Worm (Caenorhabditis elegans): ENCODE data around the gene R160.14.

R160.14 gene

DNA sequence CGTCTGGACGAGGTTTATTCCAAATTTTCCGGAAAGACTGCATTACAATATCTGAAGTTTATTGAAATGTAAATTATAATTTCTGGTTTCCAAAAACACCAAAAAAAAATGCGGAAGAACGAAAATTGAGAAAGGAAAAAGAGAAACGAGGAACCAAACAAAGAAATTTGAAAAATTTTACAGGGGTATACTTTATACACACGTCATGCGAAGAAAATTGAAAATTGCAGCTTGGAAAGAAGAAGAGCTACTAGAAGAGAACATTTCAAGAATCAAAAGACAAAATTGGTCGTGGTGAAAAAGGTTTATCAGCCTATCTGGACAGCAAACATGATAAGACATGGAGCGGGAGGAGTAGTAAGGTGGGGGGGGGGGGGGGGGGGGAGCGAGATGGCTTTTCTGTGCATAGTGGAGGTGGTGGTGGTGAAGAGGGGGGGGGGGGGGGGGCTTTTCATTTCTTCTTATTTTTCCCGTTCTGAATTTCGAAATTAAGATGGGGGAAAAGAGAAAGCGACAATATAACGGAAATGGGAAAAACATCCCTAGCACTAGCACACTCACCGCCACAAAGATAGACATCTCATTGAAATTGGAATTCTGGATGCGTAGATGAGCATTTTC lies 11.5 kb upstream of the R160.14 start, which contains the start of gene lst-2:
Gene lst-2, minus strand, starts transcription at position 51 of the 621 bp plus-strand sequence.
- TF ChIP-seq fos-1 (tag; optimal IDR thresholded peaks at IDR 0.05): no peak
- TF ChIP-seq nhr-71 (tag; optimal IDR thresholded peaks at IDR 0.05): no peak
- TF ChIP-seq ceh-8 (GFP tag; optimal IDR thresholded peaks at IDR 0.05): peak; percentile 40
- TF ChIP-seq nhr-85 (tag): peak; percentile 32
- no peak for TF ChIP-seq mef-2 (tag; optimal IDR thresholded peaks at IDR 0.05)

DNA sequence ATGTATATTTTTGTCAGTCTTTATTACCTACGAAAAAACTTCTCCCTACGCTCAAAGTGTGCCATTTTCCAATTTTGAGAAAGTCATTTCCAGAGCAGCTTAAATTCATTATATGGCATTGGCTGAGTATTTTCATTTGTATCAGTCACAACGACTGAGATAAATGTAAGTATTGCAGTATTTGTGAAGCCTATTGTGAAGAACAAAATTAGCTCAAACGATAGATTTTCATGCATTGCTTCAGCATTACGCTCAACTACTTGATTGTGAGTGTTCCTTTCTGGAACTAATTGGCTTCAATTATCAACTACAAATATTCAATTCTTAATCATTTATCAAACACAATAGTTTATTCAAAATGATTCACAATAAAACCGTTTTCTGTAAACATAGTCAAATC lies 5.8 kb upstream of the R160.14 start, which contains the start of gene R160.12:
Gene R160.12, minus strand, starts transcription at position 101 of the 400 bp plus-strand sequence.
- no peak for TF ChIP-seq nhr-12 (tag; optimal IDR thresholded peaks at IDR 0.05)
- TF ChIP-seq snpc-4 (tag; optimal IDR thresholded peaks at IDR 0.05): no peak
- no peak for TF ChIP-seq tbx-2 (tag; optimal IDR thresholded peaks at IDR 0.05)

DNA sequence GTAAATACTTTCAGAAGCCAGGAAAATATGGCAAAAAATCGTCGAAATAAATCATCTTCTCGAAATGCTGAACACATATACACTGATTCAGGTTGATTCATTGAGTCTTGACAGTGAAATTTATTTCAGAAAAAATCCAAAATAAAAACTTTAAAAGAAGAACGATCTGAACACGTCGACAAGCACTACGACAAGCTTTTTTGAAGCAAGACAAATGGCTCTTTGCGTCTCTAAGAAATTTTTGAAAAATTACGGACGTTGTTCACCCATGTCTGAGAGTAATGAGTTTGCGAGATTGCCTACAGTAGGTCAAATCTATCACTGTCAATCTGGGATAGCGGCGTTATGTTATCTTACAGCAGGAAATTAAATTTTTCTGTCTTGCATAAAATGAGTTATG lies 4.9 kb upstream of the R160.14 start, which contains the start of gene R160.2:
Gene R160.2, minus strand, starts transcription at position 101 of the 400 bp plus-strand sequence.
- TF ChIP-seq ceh-8 (GFP tag; optimal IDR thresholded peaks at IDR 0.05) (no peak), aha-1 (tag; optimal IDR thresholded peaks at IDR 0.05) (no peak), ceh-90 (tag; optimal IDR thresholded peaks at IDR 0.05) (no peak), ces-1 (GFP tag; optimal IDR thresholded peaks at IDR 0.05) (no peak), snpc-4 (tag; optimal IDR thresholded peaks at IDR 0.05) (no peak), lin-14 (GFP tag; optimal IDR thresholded peaks at IDR 0.05) (no peak), nhr-19 (GFP tag; conservative IDR thresholded peaks at IDR 0.05) (no peak), mab-9 (GFP tag; IDR thresholded peaks at IDR 0.05) (no peak), egl-13 (tag; optimal IDR thresholded peaks at IDR 0.05) (no peak), zip-4 (GFP tag; optimal IDR thresholded peaks at IDR 0.05) (no peak), ets-5 (GFP tag; IDR thresholded peaks at IDR 0.05) (no peak), lir-3 (tag; optimal IDR thresholded peaks at IDR 0.05; ENCODE audit: poor library complexity) (no peak), alr-1 (tag; optimal IDR thresholded peaks at IDR 0.05; ENCODE audit: borderline replicate concordance) (no peak), elt-2 (tag; optimal IDR thresholded peaks at IDR 0.05) (no peak), jun-1 (tag; optimal IDR thresholded peaks at IDR 0.05) (no peak)

DNA sequence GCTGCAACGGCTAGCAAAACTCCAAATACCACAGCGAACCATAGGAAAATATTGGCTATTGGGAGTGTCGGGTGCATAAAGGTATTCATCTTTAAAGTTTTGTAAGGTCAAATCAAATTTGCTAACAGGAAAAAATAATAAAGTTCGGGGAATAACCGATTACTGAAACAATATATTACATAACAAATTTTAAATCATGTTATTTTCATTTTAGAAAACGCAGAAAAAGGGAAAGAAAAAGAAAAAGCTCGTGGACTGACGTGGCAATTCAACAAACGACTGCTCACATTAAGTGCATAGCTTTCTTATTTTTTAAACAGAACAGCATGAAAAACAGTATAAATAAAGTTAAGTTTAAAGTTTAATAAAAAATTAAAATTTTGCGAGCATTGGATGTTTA lies 1.2 kb upstream of the R160.14 start, which contains the start of gene R160.6:
Gene R160.6, minus strand, starts transcription at position 101 of the 400 bp plus-strand sequence.
- no peak for TF ChIP-seq nhr-85 (tag)
- TF ChIP-seq snu-23 (GFP tag; optimal IDR thresholded peaks at IDR 0.05): no peak
- TF ChIP-seq ztf-4 (tag; optimal IDR thresholded peaks at IDR 0.05): no peak
- TF ChIP-seq ceh-8 (GFP tag; optimal IDR thresholded peaks at IDR 0.05): no peak
- no peak for TF ChIP-seq ets-5 (GFP tag; IDR thresholded peaks at IDR 0.05)
- no peak for TF ChIP-seq efl-1 (optimal IDR thresholded peaks at IDR 0.05)
- no peak for TF ChIP-seq efl-1 (GFP tag; optimal IDR thresholded peaks at IDR 0.05 in 1 of 2)
- TF ChIP-seq skn-1 (tag; optimal IDR thresholded peaks at IDR 0.05): no peak
- TF ChIP-seq aha-1 (tag; optimal IDR thresholded peaks at IDR 0.05): no peak
- TF ChIP-seq vab-15 (tag; optimal IDR thresholded peaks at IDR 0.05): no peak
- no peak for TF ChIP-seq fkh-8 (tag; optimal IDR thresholded peaks at IDR 0.05)
- TF ChIP-seq mep-1 (tag; optimal IDR thresholded peaks at IDR 0.05): no peak
- no peak for TF ChIP-seq irx-1 (tag; optimal IDR thresholded peaks at IDR 0.05)

DNA sequence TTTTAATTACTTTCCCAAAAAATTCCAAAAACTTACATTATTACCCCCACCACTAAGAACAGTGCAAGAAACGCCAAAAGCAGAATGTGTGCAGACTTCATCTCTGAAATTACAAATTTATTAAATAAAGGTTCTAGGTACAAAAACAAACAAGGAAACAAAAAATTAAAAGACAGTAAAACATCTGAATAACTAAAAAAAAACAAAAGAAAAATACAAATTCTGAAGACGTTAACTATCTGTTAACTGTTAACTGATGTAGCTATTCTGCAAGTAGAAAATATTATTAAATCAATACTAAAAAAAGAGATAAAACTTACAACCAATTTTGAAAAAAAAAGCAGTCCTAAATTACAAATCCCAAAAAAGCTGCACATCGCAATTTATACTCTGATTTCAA lies 475 bp downstream of the R160.14 start, which contains the start of gene R160.13:
Gene R160.13, minus strand, starts transcription at position 101 of the 400 bp plus-strand sequence.
- no peak for TF ChIP-seq nhr-84 (tag; optimal IDR thresholded peaks at IDR 0.05)
- TF ChIP-seq nhr-12 (tag; optimal IDR thresholded peaks at IDR 0.05): no peak
- no peak for TF ChIP-seq mef-2 (tag; optimal IDR thresholded peaks at IDR 0.05)
- no peak for TF ChIP-seq zag-1 (tag; optimal IDR thresholded peaks at IDR 0.05)
- TF ChIP-seq tlp-1 (tag; optimal IDR thresholded peaks at IDR 0.05): no peak
- no peak for TF ChIP-seq ceh-90 (tag; optimal IDR thresholded peaks at IDR 0.05)
- TF ChIP-seq lin-14 (GFP tag; optimal IDR thresholded peaks at IDR 0.05): no peak
- TF ChIP-seq C04F5.9 (tag; optimal IDR thresholded peaks at IDR 0.05): no peak
- no peak for TF ChIP-seq pag-3 (tag; optimal IDR thresholded peaks at IDR 0.05; ENCODE audit: borderline replicate concordance, insufficient read depth)
- no peak for TF ChIP-seq nhr-11 (tag; optimal IDR thresholded peaks at IDR 0.05)
